Fruit fly (Drosophila melanogaster): Measurements from ENCODE around the gene Rpn3.

DNA sequence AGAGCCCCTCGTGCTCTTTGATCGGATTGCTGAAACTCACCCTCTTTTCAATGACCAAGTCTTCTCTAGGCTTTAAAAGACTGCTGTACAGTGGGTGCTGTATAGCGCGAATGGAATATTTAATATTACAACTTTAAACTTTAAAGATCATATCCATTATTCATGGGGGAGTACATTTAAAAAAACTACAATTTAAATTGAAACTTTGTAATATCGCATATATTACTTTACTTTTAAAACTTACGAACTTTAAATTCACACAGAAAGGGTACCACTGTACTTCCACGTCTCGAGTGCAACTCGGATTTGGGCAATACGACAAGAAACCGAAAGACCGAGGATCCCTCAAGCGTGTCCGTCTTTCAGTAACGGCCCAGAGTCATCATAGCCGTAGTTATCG, 7.3 kb downstream of the Rpn3 start, which contains the start of gene Phlpp:
- TF ChIP-seq usp (GFP tag; optimal IDR thresholded peaks at IDR 0.05) (no peak), psq (optimal IDR thresholded peaks at IDR 0.05) (no peak), CG8478 (optimal IDR thresholded peaks at IDR 0.05) (no peak), Dll (optimal IDR thresholded peaks at IDR 0.05) (no peak), EcR (GFP tag; optimal IDR thresholded peaks at IDR 0.05) (no peak)
